Worm (Caenorhabditis elegans) whole organism, late embryonic: ENCODE measurements around the gene ptr-16.

Experiments
- C08G9.2 ChIP-seq: sonication (generic microtip); optimal IDR thresholded peaks from 2 replicates; lab custom pipeline; 2016; ENCODE audit warnings: mild to moderate bottlenecking, missing genetic modification characterization, moderate library complexity, missing compliant biosample characterization
- C38D4.7 ChIP-seq: fragments of 200-800 bp; sonication (Bioruptor generic); optimal IDR thresholded peaks from 2 replicates; lab custom pipeline; 2018; ENCODE audit warnings: mild to moderate bottlenecking, missing genetic modification characterization, moderate library complexity, missing compliant biosample characterization
- F13H6.1 ChIP-seq: sonication (generic microtip); optimal IDR thresholded peaks from 2 replicates; lab custom pipeline; 2016; ENCODE audit warnings: missing genetic modification characterization, missing compliant biosample characterization
- K02D7.2 ChIP-seq: sonication (generic microtip); optimal IDR thresholded peaks from 2 replicates; lab custom pipeline; 2017; ENCODE audit warnings: mild to moderate bottlenecking, missing genetic modification characterization, missing compliant biosample characterization
- K09A11.1 ChIP-seq: sonication (generic microtip); optimal IDR thresholded peaks from 2 replicates; lab custom pipeline; 2017; ENCODE audit warnings: antibody characterized with exemption, mild to moderate bottlenecking, missing genetic modification characterization, missing compliant biosample characterization; ENCODE audit not compliant: insufficient read depth
- T23F11.4 ChIP-seq: fragments of 200-800 bp; sonication (Bioruptor generic); optimal IDR thresholded peaks from 2 replicates; lab custom pipeline; 2018; ENCODE audit warnings: mild to moderate bottlenecking, missing genetic modification characterization, missing compliant biosample characterization
- Y22D7AL.16 ChIP-seq: sonication (generic microtip); optimal IDR thresholded peaks from 2 replicates; lab custom pipeline; 2016; ENCODE audit warnings: missing genetic modification characterization, missing compliant biosample characterization
- ama-1 ChIP-seq: fragments of 150-350 bp; optimal IDR thresholded peaks from 2 replicates; lab custom pipeline; 2014
- ceh-14 ChIP-seq: sonication (generic microtip); optimal IDR thresholded peaks from 2 replicates; lab custom pipeline; 2016; ENCODE audit warnings: missing genotype, missing genetic modification characterization, missing compliant biosample characterization
- ceh-24 ChIP-seq: sonication (generic microtip); optimal IDR thresholded peaks from 2 replicates; lab custom pipeline; 2016; ENCODE audit warnings: mild to moderate bottlenecking, missing genetic modification characterization, missing compliant biosample characterization
- ceh-30 ChIP-seq: fragments of 150-350 bp; optimal IDR thresholded peaks from 2 replicates; lab custom pipeline; 2014; ENCODE audit warnings: missing biosample characterization, missing genetic modification characterization
- ceh-31 ChIP-seq: sonication (generic microtip); optimal IDR thresholded peaks from 2 replicates; lab custom pipeline; 2016; ENCODE audit warnings: missing genetic modification characterization, missing compliant biosample characterization
- ceh-34 ChIP-seq: sonication (generic microtip); optimal IDR thresholded peaks from 2 replicates; lab custom pipeline; 2016; ENCODE audit warnings: mild to moderate bottlenecking, missing genetic modification characterization, missing compliant biosample characterization
- ceh-45 ChIP-seq: fragments of 200-800 bp; sonication (Bioruptor generic); IDR thresholded peaks from 2 replicates; pipeline ENCODE4 v1.3.6; 2022; ENCODE audit warnings: missing genetic modification reagents, missing genetic modification characterization, missing compliant biosample characterization
- ceh-48 ChIP-seq: sonication (generic microtip); optimal IDR thresholded peaks from 2 replicates; lab custom pipeline; 2016; ENCODE audit warnings: missing genetic modification characterization, inconsistent platforms, missing compliant biosample characterization
- dmd-4 ChIP-seq: sonication (generic microtip); optimal IDR thresholded peaks from 2 replicates; lab custom pipeline; 2016; ENCODE audit warnings: borderline replicate concordance, missing genetic modification characterization, missing compliant biosample characterization
- dve-1 ChIP-seq: sonication (generic microtip); optimal IDR thresholded peaks from 2 replicates; lab custom pipeline; 2017; ENCODE audit warnings: antibody characterized with exemption, mild to moderate bottlenecking, missing genetic modification characterization, missing compliant biosample characterization
- elt-2 ChIP-seq: sonication (generic microtip); optimal IDR thresholded peaks from 2 replicates; lab custom pipeline; 2016; ENCODE audit warnings: missing genetic modification reagents, missing genetic modification characterization, missing compliant biosample characterization
- elt-4 ChIP-seq: sonication (generic microtip); optimal IDR thresholded peaks from 2 replicates; lab custom pipeline; 2016; ENCODE audit warnings: missing genetic modification characterization, missing compliant biosample characterization
- ets-4 ChIP-seq: sonication (generic microtip); optimal IDR thresholded peaks from 2 replicates; lab custom pipeline; 2016; ENCODE audit warnings: missing genetic modification characterization, missing compliant biosample characterization
- eyg-1 ChIP-seq: sonication (generic microtip); optimal IDR thresholded peaks from 2 replicates; lab custom pipeline; 2016; ENCODE audit warnings: missing genotype, missing genetic modification characterization, missing compliant biosample characterization
- fax-1 ChIP-seq: sonication (generic microtip); optimal IDR thresholded peaks from 2 replicates; lab custom pipeline; 2016; ENCODE audit warnings: missing genotype, missing genetic modification characterization, missing compliant biosample characterization
- gmeb-2 ChIP-seq: sonication (generic microtip); optimal IDR thresholded peaks from 2 replicates; lab custom pipeline; 2016; ENCODE audit warnings: missing genetic modification characterization, inconsistent platforms, missing compliant biosample characterization
- hlh-15 ChIP-seq: sonication (generic microtip); optimal IDR thresholded peaks from 2 replicates; lab custom pipeline; 2016; ENCODE audit warnings: missing genetic modification characterization, missing compliant biosample characterization
- hlh-30 ChIP-seq: sonication (generic microtip); optimal IDR thresholded peaks from 2 replicates; lab custom pipeline; 2017; ENCODE audit warnings: antibody characterized with exemption, missing genetic modification characterization, missing compliant biosample characterization; ENCODE audit not compliant: insufficient read depth
- hlh-8 ChIP-seq: sonication (generic microtip); optimal IDR thresholded peaks from 2 replicates; lab custom pipeline; 2016; ENCODE audit warnings: missing genotype, missing genetic modification characterization, missing compliant biosample characterization
- lim-6 ChIP-seq: sonication (generic microtip); optimal IDR thresholded peaks from 2 replicates; lab custom pipeline; 2016; ENCODE audit warnings: missing genetic modification characterization, missing compliant biosample characterization
- madf-2 ChIP-seq: sonication (generic microtip); optimal IDR thresholded peaks from 2 replicates; lab custom pipeline; 2017; ENCODE audit warnings: missing genetic modification characterization, missing compliant biosample characterization
- nfya-1 ChIP-seq: sonication (generic microtip); optimal IDR thresholded peaks from 2 replicates; lab custom pipeline; 2017; ENCODE audit warnings: missing genetic modification characterization, mild to moderate bottlenecking, missing compliant biosample characterization, antibody characterized with exemption, moderate library complexity
- nhr-11 ChIP-seq: fragments of 150-350 bp; optimal IDR thresholded peaks from 2 replicates; lab custom pipeline; 2014; ENCODE audit warnings: missing biosample characterization, missing genetic modification characterization
- nhr-232 ChIP-seq: sonication (generic microtip); optimal IDR thresholded peaks from 2 replicates; lab custom pipeline; 2016; ENCODE audit warnings: missing genetic modification characterization, missing compliant biosample characterization
- odd-2 ChIP-seq: sonication (generic microtip); optimal IDR thresholded peaks from 2 replicates; lab custom pipeline; 2017; ENCODE audit warnings: antibody characterized with exemption, mild to moderate bottlenecking, missing genetic modification characterization, missing compliant biosample characterization
- pag-3 ChIP-seq: sonication (generic microtip); optimal IDR thresholded peaks from 2 replicates; lab custom pipeline; 2016; ENCODE audit warnings: missing compliant biosample characterization, missing genetic modification characterization, borderline replicate concordance
- pros-1 ChIP-seq: fragments of 150-350 bp; optimal IDR thresholded peaks from 2 replicates; lab custom pipeline; 2014; ENCODE audit warnings: missing biosample characterization, missing genetic modification reagents, missing genetic modification characterization
- ref-2 ChIP-seq: sonication (generic microtip); optimal IDR thresholded peaks from 2 replicates; lab custom pipeline; 2016; ENCODE audit warnings: missing genetic modification characterization, missing compliant biosample characterization
- rnt-1 ChIP-seq: sonication (generic microtip); optimal IDR thresholded peaks from 2 replicates; lab custom pipeline; 2016; ENCODE audit warnings: missing genetic modification characterization, missing compliant biosample characterization
- sdc-2 ChIP-seq: sonication (generic microtip); optimal IDR thresholded peaks from 2 replicates; lab custom pipeline; 2016; ENCODE audit warnings: missing genotype, missing genetic modification characterization, missing compliant biosample characterization
- sox-2 ChIP-seq: fragments of 200-800 bp; sonication (Bioruptor generic); IDR thresholded peaks from 2 replicates; pipeline ENCODE4 v1.3.6; 2022; ENCODE audit warnings: missing genetic modification reagents, missing genetic modification characterization, missing compliant biosample characterization
- syd-9 ChIP-seq: sonication (generic microtip); optimal IDR thresholded peaks from 2 replicates; lab custom pipeline; 2016; ENCODE audit warnings: mild to moderate bottlenecking, missing genetic modification characterization, moderate library complexity, missing compliant biosample characterization
- tbx-2 ChIP-seq: sonication (generic microtip); optimal IDR thresholded peaks from 2 replicates; lab custom pipeline; 2016; ENCODE audit warnings: missing genetic modification characterization, missing compliant biosample characterization
- unc-86 ChIP-seq: sonication (generic microtip); optimal IDR thresholded peaks from 2 replicates; lab custom pipeline; 2016; ENCODE audit warnings: missing genetic modification characterization, missing compliant biosample characterization
- zip-5 ChIP-seq: sonication (generic microtip); optimal IDR thresholded peaks from 2 replicates; lab custom pipeline; 2016; ENCODE audit warnings: missing genetic modification characterization, missing compliant biosample characterization

The ptr-16 gene

DNA sequence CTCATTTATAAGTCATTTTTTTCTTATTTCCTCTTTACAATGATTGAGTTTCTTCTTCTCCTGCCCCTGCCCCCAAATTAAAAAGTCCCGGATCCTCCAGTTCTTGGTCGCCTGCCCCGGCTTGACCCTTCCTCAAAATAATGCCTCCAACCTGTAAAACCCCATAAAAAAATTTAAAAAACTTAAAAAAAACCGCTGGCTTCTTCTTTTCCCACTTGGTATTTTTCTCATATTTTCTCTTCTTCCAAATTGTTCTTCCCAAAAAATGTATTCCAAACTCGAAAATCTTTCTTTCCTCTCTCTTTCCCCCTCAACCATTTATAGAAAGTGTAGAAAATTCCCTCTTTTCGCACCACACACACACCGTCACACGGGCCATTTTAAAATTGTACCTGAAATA is 8.1 kb upstream of the ptr-16 start:
- no peak for TF ChIP-seq fax-1 (tag; lab: Kevin White, UChicago)
- no peak for TF ChIP-seq unc-86 (tag; lab: Kevin White, UChicago)
- no peak for TF ChIP-seq nhr-232 (tag; lab: Kevin White, UChicago)
- TF ChIP-seq lim-6 = no peak
- TF ChIP-seq ceh-14 (tag; lab: Kevin White, UChicago) = no peak
- TF ChIP-seq dve-1 (tag; lab: Kevin White, UChicago) = no peak
- TF ChIP-seq ceh-48 = no peak
- TF ChIP-seq ceh-34 (tag; lab: Kevin White, UChicago) = no peak
- no peak for TF ChIP-seq gmeb-2 (tag; lab: Kevin White, UChicago)
- TF ChIP-seq ceh-45 = no peak
- TF ChIP-seq ets-4 (tag; lab: Kevin White, UChicago) = no peak
- TF ChIP-seq ceh-24 (tag; lab: Kevin White, UChicago) = no peak
- no peak for TF ChIP-seq rnt-1
- no peak for TF ChIP-seq hlh-30 (tag; lab: Kevin White, UChicago)
- no peak for TF ChIP-seq dmd-4 (tag; lab: Kevin White, UChicago)
- no peak for TF ChIP-seq elt-4 (tag; lab: Kevin White, UChicago)

DNA sequence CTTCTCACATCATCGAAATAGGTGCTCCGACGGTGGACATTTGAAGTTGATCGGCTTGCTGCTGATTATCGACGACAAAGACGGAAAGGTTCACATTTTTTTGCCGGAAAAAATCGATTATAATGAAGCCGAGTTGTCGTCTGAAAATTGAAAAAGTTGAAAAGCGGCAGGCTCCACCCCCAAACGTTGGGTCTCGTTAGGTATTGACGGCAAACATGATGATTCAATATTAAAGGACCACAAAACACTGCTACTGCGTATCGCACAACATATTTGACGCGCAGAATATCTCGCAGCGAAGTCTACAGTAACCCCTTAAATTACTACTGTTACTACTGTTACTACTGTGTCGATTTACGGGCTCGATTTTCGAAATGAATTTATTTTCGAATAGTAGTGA is 7.3 kb upstream of the ptr-16 start:
- TF ChIP-seq ama-1 (peak; percentile 56), sdc-2 (no peak), ceh-30 (tag; lab: Kevin White, UChicago) (no peak)

DNA sequence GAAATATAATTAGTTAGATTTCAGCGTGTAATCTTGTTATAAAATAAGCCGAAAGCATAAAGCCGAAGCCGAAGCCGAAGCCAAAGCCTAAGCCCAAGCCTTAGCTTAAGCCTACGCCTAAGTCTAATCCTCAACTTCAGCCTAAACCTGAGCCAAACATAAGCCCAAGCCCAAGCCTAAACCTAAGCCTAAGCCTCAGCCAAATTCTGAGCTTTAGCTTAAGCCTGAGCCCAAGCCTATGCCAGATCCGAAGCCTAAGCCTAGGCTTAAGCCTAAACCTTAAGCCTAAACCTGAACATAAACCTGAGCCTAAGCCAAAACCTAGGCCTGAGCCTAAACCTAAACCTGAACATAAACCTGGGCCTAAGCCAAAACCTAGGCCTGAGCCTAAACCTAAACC is 4.8 kb upstream of the ptr-16 start:
- no peak for TF ChIP-seq nfya-1 (tag; lab: Kevin White, UChicago)
- TF ChIP-seq nhr-232 (tag; lab: Kevin White, UChicago) = no peak
- TF ChIP-seq dve-1 (tag; lab: Kevin White, UChicago) = peak; percentile 79
- TF ChIP-seq elt-4 (tag; lab: Kevin White, UChicago) = no peak
- TF ChIP-seq syd-9 = no peak
- TF ChIP-seq K09A11.1 (tag; lab: Kevin White, UChicago) = no peak
- TF ChIP-seq pag-3 (tag; lab: Kevin White, UChicago) = no peak

DNA sequence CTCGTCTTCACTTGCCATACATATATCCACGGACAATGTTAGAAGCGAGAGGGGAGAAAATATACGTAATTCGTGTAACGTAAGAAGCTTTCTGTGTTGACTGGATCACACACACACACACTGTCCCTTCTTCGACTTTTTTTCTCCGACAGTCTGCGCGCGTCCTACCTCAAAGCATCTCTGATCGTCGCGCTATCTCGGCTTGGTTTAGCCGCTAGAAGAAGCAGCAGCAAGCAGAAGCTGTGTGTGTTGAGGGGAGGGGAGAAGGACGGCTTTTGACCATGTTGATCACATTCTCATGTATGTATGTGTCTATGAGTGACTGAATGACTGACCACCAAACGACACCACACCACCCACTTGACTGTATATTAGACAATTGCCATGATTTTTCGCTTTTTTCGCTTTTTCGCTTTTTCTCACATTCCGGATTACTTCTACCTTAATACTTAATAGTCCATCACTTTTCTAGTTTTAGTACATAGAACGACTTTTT is 1.3 kb upstream of the ptr-16 start, which contains the start of gene T21H3.5:
TSS of gene T21H3.5 (minus strand) at position 98 of the 496 bp plus-strand sequence.
- TF ChIP-seq elt-2 (no peak), F13H6.1 (no peak), dve-1 (tag; lab: Kevin White, UChicago) (no peak), gmeb-2 (tag; lab: Kevin White, UChicago) (no peak), eyg-1 (tag; lab: Kevin White, UChicago) (no peak), nhr-11 (tag; lab: Kevin White, UChicago) (no peak), T23F11.4 (no peak)

DNA sequence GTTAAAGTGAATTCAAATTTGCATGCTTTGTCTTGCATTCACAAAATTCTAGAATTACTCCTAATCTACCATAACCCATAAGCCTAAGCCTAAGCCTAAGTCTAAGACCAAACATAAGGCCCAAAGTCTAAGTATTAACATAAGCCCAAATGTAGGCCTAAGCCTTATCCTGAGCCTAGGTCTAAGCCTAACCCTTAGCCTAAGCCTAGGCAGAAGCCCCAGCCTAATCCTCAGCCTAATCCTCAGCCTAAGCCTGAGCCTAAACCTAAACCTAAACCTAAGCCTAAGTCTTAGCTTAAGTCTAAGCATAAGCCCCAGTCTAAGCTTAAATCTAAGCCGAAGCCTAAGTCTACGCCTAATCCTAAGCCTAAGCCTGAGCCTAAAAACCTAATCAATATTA is 5.1 kb downstream of the ptr-16 start:
- TF ChIP-seq odd-2 (tag; lab: Kevin White, UChicago) (no peak), ama-1 (no peak), fax-1 (tag; lab: Kevin White, UChicago) (no peak), K09A11.1 (tag; lab: Kevin White, UChicago) (no peak), Y22D7AL.16 (tag; lab: Kevin White, UChicago) (no peak), pros-1 (no peak), dve-1 (tag; lab: Kevin White, UChicago) (peak; percentile 24)

DNA sequence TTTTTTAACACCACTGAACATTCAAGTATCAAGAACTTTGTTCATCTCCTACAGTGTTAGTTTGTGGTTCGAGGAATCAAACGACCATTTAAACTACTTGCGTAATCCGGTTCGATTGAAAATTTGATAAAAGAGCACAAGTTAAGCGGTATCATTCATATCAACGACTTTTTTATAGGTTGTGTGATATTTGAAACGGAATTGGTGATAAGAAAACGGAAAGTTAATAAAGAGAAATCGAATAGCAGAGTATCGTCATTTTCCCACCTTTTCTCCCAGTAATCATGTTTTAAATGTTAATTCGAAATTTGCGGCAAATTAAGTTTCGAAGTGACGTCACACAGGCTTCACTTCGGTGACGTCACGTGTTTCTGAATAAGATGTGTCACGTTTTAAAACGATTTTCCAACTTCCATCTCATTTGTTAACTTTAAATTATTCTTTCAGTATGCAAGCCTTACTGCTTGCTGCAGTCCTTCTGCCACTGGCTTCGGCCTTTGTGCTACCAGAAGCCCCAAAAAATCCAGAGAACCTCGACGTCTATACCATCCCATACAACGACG is 10.8 kb downstream of the ptr-16 start, which contains the start of gene T21H3.1:
TSS of gene T21H3.1 (plus strand) at position 448 of the 563 bp plus-strand sequence.
- no peak for TF ChIP-seq hlh-8 (tag; lab: Kevin White, UChicago)
- TF ChIP-seq unc-86 (tag; lab: Kevin White, UChicago) = no peak
- no peak for TF ChIP-seq ceh-30 (tag; lab: Kevin White, UChicago)
- no peak for TF ChIP-seq ref-2 (tag; lab: Kevin White, UChicago)
- no peak for TF ChIP-seq tbx-2
- no peak for TF ChIP-seq K02D7.2 (tag; lab: Kevin White, UChicago)
- no peak for TF ChIP-seq Y22D7AL.16 (tag; lab: Kevin White, UChicago)
- TF ChIP-seq madf-2 (tag; lab: Kevin White, UChicago) = no peak
- TF ChIP-seq C08G9.2 (tag; lab: Kevin White, UChicago) = no peak
- no peak for TF ChIP-seq sox-2 (GFP tag; lab: Robert Waterston, UW)
- TF ChIP-seq ets-4 (tag; lab: Kevin White, UChicago) = no peak
- no peak for TF ChIP-seq C38D4.7 (GFP tag; lab: Kevin White, UChicago)
- TF ChIP-seq pros-1 = no peak
- no peak for TF ChIP-seq hlh-15 (tag; lab: Kevin White, UChicago)
- no peak for TF ChIP-seq zip-5 (tag; lab: Kevin White, UChicago)
- no peak for TF ChIP-seq eyg-1 (tag; lab: Kevin White, UChicago)
- no peak for TF ChIP-seq elt-2
- no peak for TF ChIP-seq ceh-31 (tag; lab: Kevin White, UChicago)
- TF ChIP-seq nfya-1 (tag; lab: Kevin White, UChicago) = no peak
